Fruit fly (Drosophila melanogaster): ENCODE results near the gene sob.

sob gene

dm6 chr2L:3629466-3629865 lies 48.9 kb upstream of the sob start (continued):
- TF ChIP-seq dsx (GFP tag; optimal IDR thresholded peaks at IDR 0.05; ENCODE audit: poor library complexity, severe bottlenecking) (peak; percentile 80), CG6808 (GFP tag; optimal IDR thresholded peaks at IDR 0.05) (peak; percentile 78), Lpt (GFP tag; optimal IDR thresholded peaks at IDR 0.05) (no peak), Sox15 (GFP tag; optimal IDR thresholded peaks at IDR 0.05) (peak; percentile 77), Hr39 (GFP tag; optimal IDR thresholded peaks at IDR 0.05) (peak; percentile 77), Ets96B (tag; optimal IDR thresholded peaks at IDR 0.05) (peak; percentile 87), fkh (GFP tag; optimal IDR thresholded peaks at IDR 0.05) (no peak), Eip78C (GFP tag) (peak; percentile 94), salr (GFP tag; optimal IDR thresholded peaks at IDR 0.05) (peak; percentile 25 to 79), fd85E (GFP tag; optimal IDR thresholded peaks at IDR 0.05) (no peak), Blimp-1 (GFP tag; optimal IDR thresholded peaks at IDR 0.05) (no peak), cyc (GFP tag; optimal IDR thresholded peaks at IDR 0.05) (peak; percentile 76)

dm6 chr2L:3628819-3629218 lies 48.2 kb upstream of the sob start:
- TF ChIP-seq eg (GFP tag; IDR thresholded peaks at IDR 0.05) (peak; percentile 29; the same call in 1 of the 3 replicates), Gug (GFP tag; IDR thresholded peaks at IDR 0.05) (no peak), esn (GFP tag; optimal IDR thresholded peaks at IDR 0.05) (no peak), vri (GFP tag; optimal IDR thresholded peaks at IDR 0.05) (peak; percentile 27), Eip78C (GFP tag) (peak; percentile 25), CG15336 (GFP tag; IDR thresholded peaks at IDR 0.05) (no peak), CG8632 (GFP tag; optimal IDR thresholded peaks at IDR 0.05) (no peak), CG34406 (GFP tag; optimal IDR thresholded peaks at IDR 0.05) (no peak), fkh (GFP tag; optimal IDR thresholded peaks at IDR 0.05) (peak; percentile 93), Eip93F (GFP tag; optimal IDR thresholded peaks at IDR 0.05) (no peak), CG6792 (GFP tag; optimal IDR thresholded peaks at IDR 0.05) (no peak), CG10631 (GFP tag; optimal IDR thresholded peaks at IDR 0.05) (no peak), Smox (GFP tag; optimal IDR thresholded peaks at IDR 0.05) (no peak), dac (GFP tag; optimal IDR thresholded peaks at IDR 0.05) (no peak), CG3032 (tag; optimal IDR thresholded peaks at IDR 0.05) (no peak), CG6808 (GFP tag; optimal IDR thresholded peaks at IDR 0.05) (no peak), acj6 (GFP tag; optimal IDR thresholded peaks at IDR 0.05) (no peak)

dm6 chr2L:3624784-3625183 lies 44.2 kb upstream of the sob start:
- TF ChIP-seq CG15336 (GFP tag; IDR thresholded peaks at IDR 0.05) (peak; percentile 67), svp (GFP tag) (no peak), dac (GFP tag; optimal IDR thresholded peaks at IDR 0.05) (peak; percentile 12), CG8119 (GFP tag; IDR thresholded peaks at IDR 0.05) (peak; percentile 74), Ets96B (tag; optimal IDR thresholded peaks at IDR 0.05) (no peak), CG3919 (GFP tag; optimal IDR thresholded peaks at IDR 0.05) (no peak), Blimp-1 (GFP tag; optimal IDR thresholded peaks at IDR 0.05) (no peak), OdsH (GFP tag; optimal IDR thresholded peaks at IDR 0.05) (peak; percentile 26), CG6792 (GFP tag; optimal IDR thresholded peaks at IDR 0.05) (no peak), CG32006 (GFP tag; optimal IDR thresholded peaks at IDR 0.05) (peak; percentile 76), Gug (GFP tag; IDR thresholded peaks at IDR 0.05) (peak; percentile 35; the same call in 1 of the 2 replicates), CG9139 (GFP tag; optimal IDR thresholded peaks at IDR 0.05) (no peak), eg (GFP tag; IDR thresholded peaks at IDR 0.05) (peak; percentile 83), Eip78C (GFP tag) (peak; percentile 68), CG11762 (GFP tag; optimal IDR thresholded peaks at IDR 0.05; ENCODE audit: insufficient read depth) (no peak), acj6 (GFP tag; optimal IDR thresholded peaks at IDR 0.05) (peak; percentile 44), CG8632 (GFP tag; optimal IDR thresholded peaks at IDR 0.05) (no peak), CG6163 (GFP tag; IDR thresholded peaks at IDR 0.05) (peak; percentile 52; the same call in 1 of the 3 replicates), CG10631 (GFP tag; optimal IDR thresholded peaks at IDR 0.05) (no peak), dsx (GFP tag; optimal IDR thresholded peaks at IDR 0.05; ENCODE audit: poor library complexity, severe bottlenecking) (no peak), Hr4 (GFP tag; optimal IDR thresholded peaks at IDR 0.05) (peak; percentile 61), salr (GFP tag; optimal IDR thresholded peaks at IDR 0.05) (no peak), CG6276 (GFP tag; optimal IDR thresholded peaks at IDR 0.05) (peak; percentile 54)
